Worm (Caenorhabditis elegans) whole organism, early embryonic: ENCODE data around the gene C23H3.5.
A peak's percentile ranks its signal among the peaks of the same experiment; 100 is the strongest.

Experiments
- B0310.2 ChIP-seq: sonication (generic microtip); optimal IDR thresholded peaks from 2 replicates; lab custom pipeline; 2016; ENCODE audit warnings: mild to moderate bottlenecking, missing genetic modification characterization, missing compliant biosample characterization
- F13C5.2 ChIP-seq: sonication (generic microtip); optimal IDR thresholded peaks from 2 replicates; lab custom pipeline; 2017; ENCODE audit warnings: mild to moderate bottlenecking, missing genetic modification characterization, inconsistent platforms, missing compliant biosample characterization
- aly-1 ChIP-seq: sonication (generic microtip); optimal IDR thresholded peaks from 2 replicates; lab custom pipeline; 2016; ENCODE audit warnings: missing genetic modification characterization, missing compliant biosample characterization
- ama-1 ChIP-seq: fragments of 150-350 bp; optimal IDR thresholded peaks from 2 replicates; lab custom pipeline; 2014
- ceh-13 ChIP-seq: fragments of 200-800 bp; sonication (Bioruptor generic); optimal IDR thresholded peaks from 2 replicates; lab custom pipeline; 2018; ENCODE audit warnings: mild to moderate bottlenecking, missing genetic modification characterization, missing compliant biosample characterization
- ceh-36 ChIP-seq: sonication (generic microtip); optimal IDR thresholded peaks from 2 replicates; lab custom pipeline; 2016; ENCODE audit warnings: missing genetic modification characterization, inconsistent platforms, missing compliant biosample characterization
- ets-7 ChIP-seq: sonication (generic microtip); optimal IDR thresholded peaks from 2 replicates; lab custom pipeline; 2016; ENCODE audit warnings: missing genotype, missing genetic modification characterization, missing compliant biosample characterization
- flt-1 ChIP-seq: fragments of 200-800 bp; sonication (Bioruptor generic); IDR thresholded peaks from 2 replicates; pipeline ENCODE4 v1.3.6; 2022; ENCODE audit warnings: missing genetic modification characterization, missing compliant biosample characterization
- hmbx-1 ChIP-seq: sonication (generic microtip); optimal IDR thresholded peaks from 2 replicates; lab custom pipeline; 2016; ENCODE audit warnings: mild to moderate bottlenecking, missing genetic modification characterization, missing compliant biosample characterization
- hmg-4 ChIP-seq: fragments of 200-800 bp; sonication (Bioruptor generic); optimal IDR thresholded peaks from 2 replicates; lab custom pipeline; 2018; ENCODE audit warnings: mild to moderate bottlenecking, missing genetic modification characterization, missing compliant biosample characterization
- hnd-1 ChIP-seq: sonication (generic microtip); optimal IDR thresholded peaks from 2 replicates; lab custom pipeline; 2016; ENCODE audit warnings: missing genetic modification characterization, missing compliant biosample characterization
- pes-1 ChIP-seq: fragments of 200-800 bp; sonication (Bioruptor generic); IDR thresholded peaks from 2 replicates; pipeline ENCODE4 v1.3.6; 2022; ENCODE audit warnings: missing genetic modification reagents, missing genetic modification characterization, missing compliant biosample characterization
- scrt-1 ChIP-seq: fragments of 200-800 bp; sonication (Bioruptor generic); IDR thresholded peaks from 2 replicates; pipeline ENCODE4 v1.3.6; 2022; ENCODE audit warnings: missing genetic modification characterization, missing compliant biosample characterization
- sea-1 ChIP-seq: fragments of 200-800 bp; sonication (Bioruptor generic); conservative IDR thresholded peaks from 2 replicates; pipeline ENCODE4 v1.3.6; 2022; ENCODE audit warnings: missing genetic modification characterization, missing compliant biosample characterization
- tbx-11 ChIP-seq: fragments of 200-800 bp; sonication (Bioruptor generic); IDR thresholded peaks from 2 replicates; pipeline ENCODE4 v1.3.6; 2022; ENCODE audit warnings: missing genetic modification characterization, missing compliant biosample characterization
- tbx-37 ChIP-seq: fragments of 200-800 bp; sonication (Bioruptor generic); conservative IDR thresholded peaks from 2 replicates; pipeline ENCODE4 v1.3.6; 2022; ENCODE audit warnings: missing genetic modification reagents, missing genetic modification characterization, missing compliant biosample characterization
- tra-4 ChIP-seq: sonication (generic microtip); optimal IDR thresholded peaks from 2 replicates; lab custom pipeline; 2017; ENCODE audit warnings: missing genetic modification characterization, missing compliant biosample characterization

C23H3.5 gene

ce11 chrII:47280-47679, at the start of gene C23H3.5:
Gene C23H3.5, plus strand, starts transcription at chrII:47580.
- TF ChIP-seq aly-1 (tag; lab: Kevin White, UChicago) = no peak
- TF ChIP-seq hnd-1 (tag; lab: Kevin White, UChicago) = no peak
- TF ChIP-seq flt-1 (GFP tag; lab: Robert Waterston, UW) = no peak
- TF ChIP-seq F13C5.2 = no peak

DNA sequence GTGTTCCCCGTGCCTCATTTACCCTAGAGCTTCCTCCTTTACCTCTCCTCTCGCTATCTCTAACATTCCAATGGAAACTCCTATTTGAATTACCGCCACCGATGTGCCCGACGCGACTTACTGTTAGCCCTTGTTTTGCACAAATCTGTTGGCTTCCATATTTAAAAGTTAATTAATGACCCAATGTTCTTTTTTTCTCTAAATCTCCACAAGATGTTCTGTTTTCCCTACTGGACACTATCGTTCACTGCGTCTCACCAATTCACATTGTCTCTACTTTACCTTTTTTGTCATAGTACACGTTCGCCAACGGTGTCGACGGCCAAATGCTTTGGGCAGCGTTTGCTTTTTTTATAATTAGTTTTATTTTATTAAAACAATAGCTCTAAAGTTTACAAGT, 46.8 kb upstream of the C23H3.5 start:
- TF ChIP-seq pes-1 (GFP tag; lab: Robert Waterston, UW) (no peak), scrt-1 (GFP tag; lab: Robert Waterston, UW) (no peak), ceh-13 (GFP tag; lab: Kevin White, UChicago) (peak; percentile 19), ceh-36 (tag; lab: Kevin White, UChicago) (no peak)

DNA sequence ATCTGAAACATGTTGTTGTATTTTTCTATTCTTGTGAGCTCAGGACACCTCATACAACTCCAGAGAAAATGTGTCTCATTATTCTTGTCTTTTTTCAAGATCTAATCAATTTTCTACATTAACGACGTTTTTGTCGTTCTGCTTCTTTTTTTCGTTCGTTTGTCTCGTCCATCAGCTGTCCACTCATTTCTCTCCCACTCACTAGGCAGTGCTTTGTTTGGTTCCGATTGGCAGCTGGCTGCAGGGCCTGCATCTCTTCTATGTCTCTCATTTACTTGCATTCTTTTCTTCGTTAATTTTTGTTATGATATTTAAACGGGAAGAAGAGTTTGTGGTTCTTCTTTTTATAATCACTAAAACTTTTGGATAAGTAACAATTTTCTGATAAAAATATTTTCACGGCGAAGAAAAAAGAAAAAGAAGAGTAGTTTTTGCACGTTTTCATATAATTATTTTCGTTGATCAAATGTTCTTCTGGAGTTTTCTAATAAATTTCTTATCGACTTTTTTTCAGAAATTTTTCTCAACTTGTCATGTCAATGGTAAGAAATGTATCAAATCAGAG, 46.0 kb upstream of the C23H3.5 start, which contains the start of gene 2L52.1:
2L52.1 (plus strand) TSS at position 515 of the 565 bp plus-strand sequence.
- TF ChIP-seq hmg-4 (GFP tag; lab: Kevin White, UChicago) (no peak), scrt-1 (GFP tag; lab: Robert Waterston, UW) (no peak), aly-1 (tag; lab: Kevin White, UChicago) (no peak), tbx-11 (GFP tag; lab: Robert Waterston, UW) (no peak), hmbx-1 (tag; lab: Kevin White, UChicago) (no peak), ceh-13 (GFP tag; lab: Kevin White, UChicago) (no peak)

ce11 chrII:4793-5192, 42.6 kb upstream of the C23H3.5 start:
- TF ChIP-seq aly-1 (tag; lab: Kevin White, UChicago) (no peak), tra-4 (tag; lab: Kevin White, UChicago) (no peak), ceh-36 (tag; lab: Kevin White, UChicago) (no peak), scrt-1 (GFP tag; lab: Robert Waterston, UW) (no peak), ama-1 (lab: Kevin White, UChicago) (no peak), tbx-11 (GFP tag; lab: Robert Waterston, UW) (no peak), ceh-13 (GFP tag; lab: Kevin White, UChicago) (no peak), F13C5.2 (no peak), sea-1 (GFP tag; lab: Robert Waterston, UW) (no peak), hmbx-1 (tag; lab: Kevin White, UChicago) (no peak), hnd-1 (tag; lab: Kevin White, UChicago) (no peak), pes-1 (GFP tag; lab: Robert Waterston, UW) (no peak), ets-7 (tag; lab: Kevin White, UChicago) (no peak), flt-1 (GFP tag; lab: Robert Waterston, UW) (no peak), hmg-4 (GFP tag; lab: Kevin White, UChicago) (no peak), tbx-37 (no peak), B0310.2 (tag; lab: Kevin White, UChicago) (no peak)

- TF ChIP-seq ets-7 (tag; lab: Kevin White, UChicago) (no peak), flt-1 (GFP tag; lab: Robert Waterston, UW) (no peak), tra-4 (tag; lab: Kevin White, UChicago) (no peak), hmg-4 (GFP tag; lab: Kevin White, UChicago) (no peak), aly-1 (tag; lab: Kevin White, UChicago) (no peak), F13C5.2 (no peak), hmbx-1 (tag; lab: Kevin White, UChicago) (no peak), scrt-1 (GFP tag; lab: Robert Waterston, UW) (no peak), ceh-13 (GFP tag; lab: Kevin White, UChicago) (no peak), sea-1 (GFP tag; lab: Robert Waterston, UW) (no peak), pes-1 (GFP tag; lab: Robert Waterston, UW) (no peak)
Measured at ce11 chrII:6349-6748, 41.0 kb upstream of the C23H3.5 start, which contains the start of gene osta-1. Gene osta-1, plus strand, starts transcription at chrII:6657.

- no peak for TF ChIP-seq tra-4 (tag; lab: Kevin White, UChicago)
Measured at ce11 chrII:8212-8611, 39.2 kb upstream of the C23H3.5 start.

ce11 chrII:11783-12182, 35.6 kb upstream of the C23H3.5 start, which contains the start of gene best-4:
Gene best-4, minus strand, starts transcription at chrII:11883.
- no peak for TF ChIP-seq sea-1 (GFP tag; lab: Robert Waterston, UW)
- TF ChIP-seq B0310.2 (tag; lab: Kevin White, UChicago) = no peak
- no peak for TF ChIP-seq ama-1 (lab: Kevin White, UChicago)
- no peak for TF ChIP-seq scrt-1 (GFP tag; lab: Robert Waterston, UW)
- no peak for TF ChIP-seq ceh-36 (tag; lab: Kevin White, UChicago)
- no peak for TF ChIP-seq flt-1 (GFP tag; lab: Robert Waterston, UW)
- TF ChIP-seq ceh-13 (GFP tag; lab: Kevin White, UChicago) = no peak
- no peak for TF ChIP-seq tbx-11 (GFP tag; lab: Robert Waterston, UW)
- TF ChIP-seq hmg-4 (GFP tag; lab: Kevin White, UChicago) = no peak
- TF ChIP-seq pes-1 (GFP tag; lab: Robert Waterston, UW) = no peak
- no peak for TF ChIP-seq tra-4 (tag; lab: Kevin White, UChicago)
- TF ChIP-seq hnd-1 (tag; lab: Kevin White, UChicago) = no peak
- no peak for TF ChIP-seq hmbx-1 (tag; lab: Kevin White, UChicago)

DNA sequence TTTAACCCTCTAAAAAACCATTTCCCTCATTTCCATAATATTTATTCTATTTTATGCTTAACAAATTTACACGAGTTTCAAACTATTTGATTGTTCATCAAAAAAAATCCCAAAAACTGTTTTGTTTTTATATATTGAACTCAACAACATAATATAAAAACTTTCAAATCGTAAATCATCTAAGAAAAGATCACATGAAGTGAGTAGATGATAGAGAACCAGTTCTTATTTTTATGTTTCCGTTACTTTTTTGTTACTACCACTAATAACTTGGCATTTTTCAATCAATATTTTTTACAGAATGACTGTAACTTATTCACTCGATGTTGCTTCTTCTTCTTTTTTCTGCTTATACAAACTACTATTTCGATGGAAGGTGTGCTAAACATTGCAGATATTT, 34.7 kb upstream of the C23H3.5 start, which contains the start of gene best-3:
best-3 (plus strand) TSS at position 301 of the 400 bp plus-strand sequence.
- TF ChIP-seq ceh-36 (tag; lab: Kevin White, UChicago) (no peak), ets-7 (tag; lab: Kevin White, UChicago) (no peak), tra-4 (tag; lab: Kevin White, UChicago) (no peak)
